Worm (Caenorhabditis elegans) whole organism, young adult: ENCODE results near the gene srh-42.
"Not testable (repeated sequence)": the region's sequence is repeated elsewhere in the genome, so short reads cannot be mapped to it uniquely, and the experiment has no call there.

Experiments
- B0019.2 ChIP-seq: fragments of 200-800 bp; sonication (Bioruptor generic); conservative IDR thresholded peaks from 2 replicates; pipeline ENCODE4 v1.3.6; 2022; ENCODE audit warnings: missing genetic modification reagents, missing genetic modification characterization, missing compliant biosample characterization
- C06A6.2 ChIP-seq: fragments of 200-800 bp; sonication (Bioruptor generic); conservative IDR thresholded peaks from 2 replicates; pipeline ENCODE4 v1.3.6; 2022; ENCODE audit warnings: missing genetic modification characterization, missing compliant biosample characterization
- F10E7.11 ChIP-seq: sonication (generic microtip); optimal IDR thresholded peaks from 2 replicates; lab custom pipeline; 2017; ENCODE audit warnings: mild to moderate bottlenecking, missing genetic modification characterization, moderate library complexity, missing compliant biosample characterization
- F52B5.7 ChIP-seq: sonication (generic microtip); optimal IDR thresholded peaks from 2 replicates; lab custom pipeline; 2016; ENCODE audit warnings: mild to moderate bottlenecking, missing genetic modification characterization, missing compliant biosample characterization
- F57C9.4 ChIP-seq: sonication (generic microtip); optimal IDR thresholded peaks from 2 replicates; lab custom pipeline; 2017; ENCODE audit warnings: mild to moderate bottlenecking, missing genetic modification characterization, missing compliant biosample characterization
- T26A5.8 ChIP-seq: sonication (generic microtip); optimal IDR thresholded peaks from 2 replicates; lab custom pipeline; 2016; ENCODE audit warnings: missing genetic modification characterization, missing compliant biosample characterization
- ZK185.1 ChIP-seq: sonication (generic microtip); optimal IDR thresholded peaks from 2 replicates; lab custom pipeline; 2016; ENCODE audit warnings: mild to moderate bottlenecking, missing genetic modification characterization, missing compliant biosample characterization; ENCODE audit not compliant: poor library complexity, severe bottlenecking
- ama-1 ChIP-seq, 3 experiments: fragments of 150-350 bp in 1 of 3; sonication (generic microtip) in 2 of 3; optimal IDR thresholded peaks; 2 replicates each; lab custom pipeline; 2014 to 2018; ENCODE audit warnings: missing biosample characterization in 2 of 3, missing genetic modification characterization in 2 of 3, missing genetic modification reagents in 2 of 3
- aptf-3 ChIP-seq: fragments of 200-800 bp; sonication (Bioruptor generic); IDR thresholded peaks from 2 replicates; pipeline ENCODE4 v1.3.6; 2022; ENCODE audit warnings: missing genetic modification characterization, missing compliant biosample characterization
- attf-5 ChIP-seq: fragments of 200-800 bp; sonication (Bioruptor generic); optimal IDR thresholded peaks from 2 replicates; lab custom pipeline; 2018; ENCODE audit warnings: mild to moderate bottlenecking, missing genetic modification characterization, missing compliant biosample characterization
- bed-1 ChIP-seq: fragments of 200-800 bp; sonication (Bioruptor generic); IDR thresholded peaks from 2 replicates; pipeline ENCODE4 v1.3.6; 2022; ENCODE audit warnings: missing genetic modification reagents, missing genetic modification characterization, missing compliant biosample characterization
- bed-2 ChIP-seq: fragments of 200-800 bp; sonication (Bioruptor generic); IDR thresholded peaks from 2 replicates; pipeline ENCODE4 v1.3.6; 2022; ENCODE audit warnings: missing genetic modification reagents, missing genetic modification characterization, missing compliant biosample characterization
- ccch-3 ChIP-seq: fragments of 200-800 bp; sonication (Bioruptor generic); optimal IDR thresholded peaks from 2 replicates; lab custom pipeline; 2018; ENCODE audit warnings: mild to moderate bottlenecking, missing genetic modification characterization, missing compliant biosample characterization
- cebp-1 ChIP-seq, 2 experiments: fragments of 200-800 bp in 1 of 2; sonication (Bioruptor generic) in 1 of 2; sonication (generic microtip) in 1 of 2; IDR thresholded peaks in 1 of 2; optimal IDR thresholded peaks in 1 of 2; 2 replicates each; pipeline versions ENCODE4 v1.3.6 to Lab custom; 2017 to 2022; ENCODE audit warnings: missing compliant biosample characterization in 2 of 2, missing genetic modification characterization in 2 of 2, mild to moderate bottlenecking in 1 of 2, missing genetic modification reagents in 1 of 2, moderate library complexity in 1 of 2
- ceh-27 ChIP-seq: fragments of 200-800 bp; sonication (Bioruptor generic); optimal IDR thresholded peaks from 2 replicates; lab custom pipeline; 2018; ENCODE audit warnings: mild to moderate bottlenecking, missing genetic modification characterization, moderate library complexity, missing compliant biosample characterization
- ceh-58 ChIP-seq: fragments of 200-800 bp; sonication (Bioruptor generic); IDR thresholded peaks from 2 replicates; pipeline ENCODE4 v1.3.6; 2022; ENCODE audit warnings: missing genetic modification characterization, missing compliant biosample characterization
- dox-1 ChIP-seq: fragments of 200-800 bp; sonication (Bioruptor generic); IDR thresholded peaks from 2 replicates; pipeline ENCODE4 v1.3.6; 2022; ENCODE audit warnings: missing genetic modification reagents, missing genetic modification characterization, missing compliant biosample characterization
- egl-18 ChIP-seq: fragments of 200-800 bp; sonication (Bioruptor generic); IDR thresholded peaks from 2 replicates; pipeline ENCODE4 v1.3.6; 2022; ENCODE audit warnings: missing genetic modification reagents, missing genetic modification characterization, missing compliant biosample characterization
- him-1 ChIP-seq: sonication (generic microtip); optimal IDR thresholded peaks from 2 replicates; lab custom pipeline; 2016; ENCODE audit warnings: missing genotype, missing genetic modification reagents, missing genetic modification characterization, missing compliant biosample characterization
- hmg-1.2 ChIP-seq: fragments of 200-800 bp; sonication (Bioruptor generic); IDR thresholded peaks from 2 replicates; pipeline ENCODE4 v1.3.6; 2022; ENCODE audit warnings: missing genetic modification reagents, missing genetic modification characterization, missing compliant biosample characterization
- hmg-20 ChIP-seq: fragments of 200-800 bp; sonication (Bioruptor generic); IDR thresholded peaks from 2 replicates; pipeline ENCODE4 v1.3.6; 2022; ENCODE audit warnings: missing genetic modification reagents, missing genetic modification characterization, missing compliant biosample characterization
- hrde-1 ChIP-seq: sonication (generic microtip); optimal IDR thresholded peaks from 2 replicates; lab custom pipeline; 2016; ENCODE audit warnings: missing genetic modification characterization, mild to moderate bottlenecking, missing compliant biosample characterization, moderate library complexity, missing genotype, missing genetic modification reagents, borderline replicate concordance
- lag-1 ChIP-seq: fragments of 200-800 bp; sonication (Bioruptor generic); IDR thresholded peaks from 2 replicates; pipeline ENCODE4 v1.3.6; 2022; ENCODE audit warnings: missing genetic modification reagents, missing genetic modification characterization, missing compliant biosample characterization
- lin-26 ChIP-seq: fragments of 200-800 bp; sonication (Bioruptor generic); IDR thresholded peaks from 2 replicates; pipeline ENCODE4 v1.3.6; 2022; ENCODE audit warnings: missing genetic modification reagents, missing genetic modification characterization, missing compliant biosample characterization
- lin-40 ChIP-seq: sonication (generic microtip); optimal IDR thresholded peaks from 2 replicates; lab custom pipeline; 2016; ENCODE audit warnings: missing genetic modification characterization, mild to moderate bottlenecking, missing compliant biosample characterization, missing genotype, missing genetic modification reagents
- lin-54 ChIP-seq: fragments of 200-800 bp; sonication (Bioruptor generic); optimal IDR thresholded peaks from 2 replicates; lab custom pipeline; 2018; ENCODE audit warnings: mild to moderate bottlenecking, missing genetic modification characterization, missing compliant biosample characterization
- lsl-1 ChIP-seq: fragments of 200-800 bp; sonication (Bioruptor generic); optimal IDR thresholded peaks from 2 replicates; lab custom pipeline; 2018; ENCODE audit warnings: mild to moderate bottlenecking, missing genetic modification characterization, moderate library complexity, missing compliant biosample characterization
- lsy-27 ChIP-seq: sonication (generic microtip); optimal IDR thresholded peaks from 2 replicates; lab custom pipeline; 2017; ENCODE audit warnings: missing genetic modification characterization, mild to moderate bottlenecking, missing compliant biosample characterization, antibody characterized with exemption, missing genotype, borderline replicate concordance; ENCODE audit not compliant: insufficient read depth
- nfya-1 ChIP-seq: sonication (generic microtip); optimal IDR thresholded peaks from 2 replicates; lab custom pipeline; 2017; ENCODE audit warnings: antibody characterized with exemption, missing compliant biosample characterization, missing genetic modification characterization, borderline replicate concordance; ENCODE audit not compliant: insufficient read depth
- nfyb-1 ChIP-seq: fragments of 200-800 bp; sonication (Bioruptor generic); IDR thresholded peaks from 2 replicates; pipeline ENCODE4 v1.3.6; 2022; ENCODE audit warnings: missing genetic modification reagents, missing genetic modification characterization, missing compliant biosample characterization
- nhr-179 ChIP-seq: sonication (generic microtip); optimal IDR thresholded peaks from 2 replicates; lab custom pipeline; 2016; ENCODE audit warnings: mild to moderate bottlenecking, missing genetic modification characterization, missing compliant biosample characterization
- nhr-80 ChIP-seq: sonication (generic microtip); optimal IDR thresholded peaks from 2 replicates; lab custom pipeline; 2016; ENCODE audit warnings: missing genetic modification characterization, missing compliant biosample characterization
- pbrm-1 ChIP-seq: fragments of 200-800 bp; sonication (Bioruptor generic); IDR thresholded peaks from 2 replicates; pipeline ENCODE4 v1.3.6; 2022; ENCODE audit warnings: missing genetic modification reagents, missing genetic modification characterization, missing compliant biosample characterization
- pha-4 ChIP-seq: fragments of 150-350 bp; sonication (generic microtip); optimal IDR thresholded peaks from 2 replicates; lab custom pipeline; 2014; ENCODE audit warnings: missing biosample characterization, missing genetic modification reagents, missing genetic modification characterization
- sea-2 ChIP-seq: fragments of 200-800 bp; sonication (Bioruptor generic); IDR thresholded peaks from 2 replicates; pipeline ENCODE4 v1.3.6; 2022; ENCODE audit warnings: missing genetic modification characterization, missing compliant biosample characterization
- snpc-4 ChIP-seq, 5 experiments: fragments of 150-350 bp in 1 of 5; sonication (generic microtip) in 4 of 5; optimal IDR thresholded peaks; 2 replicates each; lab custom pipeline; 2014 to 2018; ENCODE audit warnings: missing genetic modification characterization in 5 of 5, missing biosample characterization in 3 of 5, antibody characterized with exemption in 2 of 5, mild to moderate bottlenecking in 2 of 5, missing compliant biosample characterization in 2 of 5, missing genotype in 2 of 5, moderate library complexity in 2 of 5, missing genetic modification reagents in 1 of 5
- tbp1 ChIP-seq: fragments of 200-800 bp; sonication (Bioruptor generic); optimal IDR thresholded peaks from 2 replicates; lab custom pipeline; 2018; ENCODE audit warnings: mild to moderate bottlenecking, missing genetic modification characterization, missing compliant biosample characterization
- ztf-26 ChIP-seq: sonication (generic microtip); optimal IDR thresholded peaks from 2 replicates; lab custom pipeline; 2017; ENCODE audit warnings: missing genetic modification characterization, missing compliant biosample characterization

The srh-42 gene

DNA sequence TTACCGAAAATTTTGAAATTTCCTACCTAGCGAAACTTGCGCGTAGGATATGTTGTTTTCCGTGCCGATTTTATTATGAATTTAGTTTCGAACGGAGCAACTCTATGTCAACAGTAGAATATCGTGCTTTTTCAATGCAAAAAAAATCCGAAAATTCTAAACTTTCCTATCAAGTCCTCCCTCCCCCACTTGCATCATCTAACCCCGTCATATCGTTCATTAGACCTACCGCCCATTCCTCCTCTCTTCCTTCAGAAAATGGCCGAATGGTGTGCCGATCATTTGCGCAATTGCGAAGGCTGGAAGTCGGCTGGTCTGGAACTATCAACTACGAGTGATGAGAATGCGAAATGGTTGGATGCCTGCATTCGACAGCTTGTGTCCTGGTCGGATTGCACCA, 8.2 kb upstream of the srh-42 start, which contains the start of gene Y54G11A.7:
Gene Y54G11A.7, plus strand, starts transcription at position 256 of the 400 bp plus-strand sequence.
- TF ChIP-seq attf-5 (GFP tag; lab: Kevin White, UChicago); ztf-26 (tag; lab: Kevin White, UChicago); ceh-27 (GFP tag; lab: Kevin White, UChicago): not testable (repeated sequence)

DNA sequence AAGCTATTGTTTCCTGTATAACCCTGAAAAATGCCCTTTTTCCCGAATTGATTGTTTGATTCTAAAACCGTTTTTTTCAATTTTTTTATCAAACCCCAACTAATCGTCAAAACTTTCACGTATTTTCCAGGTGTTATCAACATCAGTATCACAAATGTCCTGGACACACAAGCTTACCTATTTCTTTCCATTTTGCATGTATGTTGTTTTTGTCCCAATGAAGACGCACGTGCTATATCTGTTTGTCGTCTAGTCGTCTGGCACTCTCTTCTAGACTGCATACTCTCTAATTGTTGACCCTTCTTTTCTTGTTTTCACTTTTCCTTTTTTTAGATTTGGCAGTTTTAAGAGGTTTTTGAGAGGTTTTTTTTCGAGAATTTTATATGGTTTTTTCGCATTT, 7.5 kb upstream of the srh-42 start:
- no peak for TF ChIP-seq lin-26
- TF ChIP-seq nfyb-1 (GFP tag; lab: Robert Waterston, UW), result no peak
- peak; percentile 20 for TF ChIP-seq attf-5 (GFP tag; lab: Kevin White, UChicago)
- TF ChIP-seq nhr-80 (tag; lab: Kevin White, UChicago), result peak; percentile 76
- TF ChIP-seq ceh-58 (GFP tag; lab: Robert Waterston, UW), result no peak
- TF ChIP-seq lin-54 (GFP tag; lab: Kevin White, UChicago), result no peak
- TF ChIP-seq lin-40 (tag; lab: Kevin White, UChicago), result peak; percentile 51
- TF ChIP-seq cebp-1 (GFP tag; IDR thresholded peaks at IDR 0.05; lab: Robert Waterston, UW), result no peak
- TF ChIP-seq cebp-1 (tag; optimal IDR thresholded peaks at IDR 0.05; lab: Kevin White, UChicago), result peak; percentile 44
- TF ChIP-seq ZK185.1 (tag; lab: Kevin White, UChicago), result peak; percentile 5
- no peak for TF ChIP-seq C06A6.2 (GFP tag; lab: Robert Waterston, UW)
- TF ChIP-seq lsy-27 (tag; lab: Kevin White, UChicago), result no peak
- peak; percentile 34 for TF ChIP-seq pha-4 (tag; lab: Kevin White, UChicago)
- TF ChIP-seq dox-1 (GFP tag; lab: Robert Waterston, UW), result no peak
- no peak for TF ChIP-seq nhr-179
- TF ChIP-seq F52B5.7 (tag; lab: Kevin White, UChicago), result no peak
- no peak for TF ChIP-seq hrde-1
- no peak for TF ChIP-seq ztf-26 (tag; lab: Kevin White, UChicago)
- peak; percentile 73; the same call in 1 of the 2 replicates for TF ChIP-seq hmg-1.2 (GFP tag; lab: Robert Waterston, UW)
- no peak for TF ChIP-seq snpc-4 (GFP tag; optimal IDR thresholded peaks at IDR 0.05; lab: Kevin White, UChicago)
- TF ChIP-seq snpc-4 (tag; optimal IDR thresholded peaks at IDR 0.05; lab: Kevin White, UChicago), result peak in 2 of 4 experiments; percentile 20 to 35
- no peak for TF ChIP-seq nfya-1 (tag; lab: Kevin White, UChicago)
- no peak for TF ChIP-seq lsl-1
- TF ChIP-seq B0019.2, result no peak
- TF ChIP-seq, all 124 proteins: peak for 8

DNA sequence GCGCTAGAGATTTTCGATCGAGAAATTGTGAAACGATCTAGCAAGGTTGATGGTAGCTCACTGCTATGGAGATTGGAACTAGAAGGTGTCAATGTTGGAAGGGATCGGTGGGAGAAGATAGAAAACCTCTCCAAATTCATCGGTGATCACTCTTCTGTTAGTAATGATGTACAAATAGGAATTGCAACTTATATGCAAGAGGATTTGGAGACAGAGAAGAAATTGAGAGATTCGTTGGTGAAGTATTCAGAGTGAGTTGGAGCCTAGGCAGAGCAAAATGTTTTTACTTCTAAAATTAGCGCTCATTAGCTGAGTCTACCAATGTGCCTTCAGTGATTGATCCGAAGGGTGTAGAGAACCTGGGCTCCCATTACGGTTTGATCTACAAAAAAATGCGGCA, 5.5 kb upstream of the srh-42 start:
- TF ChIP-seq ama-1 (optimal IDR thresholded peaks at IDR 0.05; lab: Kevin White, UChicago), result no peak
- TF ChIP-seq ama-1 (GFP tag; optimal IDR thresholded peaks at IDR 0.05; lab: Kevin White, UChicago), result no peak
- no peak for TF ChIP-seq sea-2 (GFP tag; lab: Robert Waterston, UW)
- no peak for TF ChIP-seq F57C9.4 (tag; lab: Kevin White, UChicago)
- no peak for TF ChIP-seq egl-18 (GFP tag; lab: Robert Waterston, UW)
- TF ChIP-seq hmg-20 (GFP tag; lab: Robert Waterston, UW), result no peak
- TF ChIP-seq ccch-3 (GFP tag; lab: Kevin White, UChicago), result no peak
- no peak for TF ChIP-seq lag-1 (GFP tag; lab: Robert Waterston, UW)
- no peak for TF ChIP-seq bed-2
- TF ChIP-seq aptf-3, result no peak
- no peak for TF ChIP-seq bed-1 (GFP tag; lab: Robert Waterston, UW)
- TF ChIP-seq F10E7.11 (tag; lab: Kevin White, UChicago), result no peak
- TF ChIP-seq pbrm-1 (GFP tag; lab: Robert Waterston, UW), result no peak
- no peak for TF ChIP-seq tbp1 (GFP tag; lab: Kevin White, UChicago)
- TF ChIP-seq T26A5.8 (tag; lab: Kevin White, UChicago), result no peak
- no peak for TF ChIP-seq him-1 (tag; lab: Kevin White, UChicago)
